Worm (Caenorhabditis elegans) whole organism, L1 larva: ENCODE measurements around the gene hlh-4.
A peak's percentile ranks its signal among the peaks of the same experiment; 100 is the strongest.

Source experiments
- C34B4.2 ChIP-seq: sonication (generic microtip); optimal IDR thresholded peaks from 2 replicates; lab custom pipeline; 2017; ENCODE audit warnings: mild to moderate bottlenecking, missing genetic modification characterization, missing compliant biosample characterization
- aha-1 ChIP-seq: fragments of 150-350 bp; optimal IDR thresholded peaks from 2 replicates; lab custom pipeline; 2014; ENCODE audit warnings: missing biosample characterization, missing genetic modification characterization
- aly-2 ChIP-seq: fragments of 150-350 bp; optimal IDR thresholded peaks from 2 replicates; lab custom pipeline; 2014; ENCODE audit warnings: missing biosample characterization, missing genetic modification characterization
- blmp-1 ChIP-seq: fragments of 150-350 bp; optimal IDR thresholded peaks from 2 replicates; lab custom pipeline; 2014; ENCODE audit warnings: missing biosample characterization, missing genetic modification characterization
- ceh-8 ChIP-seq: fragments of 200-800 bp; sonication (Bioruptor generic); optimal IDR thresholded peaks from 2 replicates; lab custom pipeline; 2018; ENCODE audit warnings: mild to moderate bottlenecking, missing genetic modification characterization, moderate library complexity, missing compliant biosample characterization
- ceh-82 ChIP-seq, 3 experiments: fragments of 150-350 bp in 1 of 3; sonication (generic microtip) in 2 of 3; optimal IDR thresholded peaks; 2 replicates each; lab custom pipeline; 2014 to 2017; ENCODE audit warnings: missing biosample characterization in 3 of 3, missing genetic modification characterization in 3 of 3
- ceh-90 ChIP-seq: sonication (generic microtip); optimal IDR thresholded peaks from 2 replicates; lab custom pipeline; 2016; ENCODE audit warnings: missing genetic modification characterization, missing compliant biosample characterization
- ces-1 ChIP-seq: fragments of 150-350 bp; optimal IDR thresholded peaks from 2 replicates; lab custom pipeline; 2014; ENCODE audit warnings: missing biosample characterization, missing genetic modification reagents, missing genetic modification characterization
- dsc-1 ChIP-seq: sonication (generic microtip); optimal IDR thresholded peaks from 2 replicates; lab custom pipeline; 2016; ENCODE audit warnings: mild to moderate bottlenecking, missing genetic modification characterization, missing compliant biosample characterization
- efl-1 ChIP-seq, 4 experiments: fragments of 150-350 bp; optimal IDR thresholded peaks in 3 of 4; peaks in 1 of 4; 1 replicate in 1 of 4; 2 replicates in 3 of 4; lab custom pipeline; 2014; ENCODE audit warnings: missing biosample characterization in 2 of 4, missing genetic modification characterization in 2 of 4, missing genetic modification reagents in 2 of 4
- egl-27 ChIP-seq, 2 experiments: fragments of 150-350 bp in 1 of 2; sonication (generic microtip); optimal IDR thresholded peaks; 3 replicates each; lab custom pipeline; 2017 to 2018; ENCODE audit warnings: missing biosample characterization in 2 of 2, missing genetic modification characterization in 2 of 2, missing genetic modification reagents in 2 of 2
- elt-2 ChIP-seq: sonication (generic microtip); optimal IDR thresholded peaks from 2 replicates; lab custom pipeline; 2016; ENCODE audit warnings: missing genetic modification characterization, mild to moderate bottlenecking, inconsistent platforms, missing compliant biosample characterization, missing genetic modification reagents
- ets-5 ChIP-seq: fragments of 200-800 bp; sonication (Bioruptor generic); IDR thresholded peaks from 2 replicates; pipeline ENCODE4 v1.3.6; 2022; ENCODE audit warnings: missing genetic modification characterization, missing compliant biosample characterization
- fkh-8 ChIP-seq: sonication (generic microtip); optimal IDR thresholded peaks from 2 replicates; lab custom pipeline; 2016; ENCODE audit warnings: mild to moderate bottlenecking, missing genetic modification characterization, missing compliant biosample characterization
- hlh-17 ChIP-seq: fragments of 200-800 bp; sonication (Bioruptor generic); optimal IDR thresholded peaks from 2 replicates; lab custom pipeline; 2018; ENCODE audit warnings: missing genetic modification characterization, mild to moderate bottlenecking, missing compliant biosample characterization, moderate library complexity, borderline replicate concordance
- hpl-2 ChIP-seq: fragments of 150-350 bp; optimal IDR thresholded peaks from 2 replicates; lab custom pipeline; 2014; ENCODE audit warnings: missing biosample characterization, missing genetic modification reagents, missing genetic modification characterization
- isw-1 ChIP-seq: fragments of 200-800 bp; sonication (Bioruptor generic); IDR thresholded peaks from 2 replicates; pipeline ENCODE4 v1.3.6; 2022; ENCODE audit warnings: missing genetic modification characterization, missing compliant biosample characterization
- jun-1 ChIP-seq: fragments of 150-350 bp; optimal IDR thresholded peaks from 2 replicates; lab custom pipeline; 2014; ENCODE audit warnings: missing biosample characterization, missing genetic modification reagents, missing genetic modification characterization
- lin-14 ChIP-seq: fragments of 200-800 bp; sonication (Bioruptor generic); optimal IDR thresholded peaks from 2 replicates; lab custom pipeline; 2018; ENCODE audit warnings: mild to moderate bottlenecking, missing genetic modification characterization, moderate library complexity, missing compliant biosample characterization
- lin-15B ChIP-seq: fragments of 150-350 bp; sonication (generic microtip); optimal IDR thresholded peaks from 3 replicates; lab custom pipeline; 2014; ENCODE audit warnings: missing biosample characterization, missing genetic modification characterization
- lir-3 ChIP-seq: sonication (generic microtip); optimal IDR thresholded peaks from 2 replicates; lab custom pipeline; 2016; ENCODE audit warnings: mild to moderate bottlenecking, missing genetic modification characterization, moderate library complexity, missing compliant biosample characterization; ENCODE audit not compliant: poor library complexity
- lsy-2 ChIP-seq, 2 experiments: fragments of 150-350 bp; optimal IDR thresholded peaks; 2 replicates each; lab custom pipeline; 2014; ENCODE audit warnings: missing biosample characterization in 2 of 2, missing genetic modification characterization in 2 of 2
- mab-9 ChIP-seq: fragments of 200-800 bp; sonication (Bioruptor generic); IDR thresholded peaks from 2 replicates; pipeline ENCODE4 v1.3.6; 2022; ENCODE audit warnings: missing genetic modification reagents, missing genetic modification characterization, missing compliant biosample characterization
- mef-2 ChIP-seq: fragments of 150-350 bp; optimal IDR thresholded peaks from 2 replicates; lab custom pipeline; 2014; ENCODE audit warnings: missing biosample characterization, missing genetic modification characterization
- mep-1 ChIP-seq: fragments of 150-350 bp; optimal IDR thresholded peaks from 2 replicates; lab custom pipeline; 2014; ENCODE audit warnings: missing biosample characterization, missing genetic modification characterization
- nhr-11 ChIP-seq: fragments of 150-350 bp; optimal IDR thresholded peaks from 2 replicates; lab custom pipeline; 2014; ENCODE audit warnings: missing biosample characterization, missing genetic modification characterization
- nhr-12 ChIP-seq: sonication (generic microtip); optimal IDR thresholded peaks from 2 replicates; lab custom pipeline; 2017; ENCODE audit warnings: missing biosample characterization, missing genetic modification characterization
- nhr-20 ChIP-seq: sonication (generic microtip); optimal IDR thresholded peaks from 2 replicates; lab custom pipeline; 2016; ENCODE audit warnings: mild to moderate bottlenecking, missing genetic modification characterization, missing compliant biosample characterization
- nhr-28 ChIP-seq: fragments of 150-350 bp; optimal IDR thresholded peaks from 2 replicates; lab custom pipeline; 2014; ENCODE audit warnings: missing biosample characterization, missing genetic modification characterization
- nhr-47 ChIP-seq: sonication (generic microtip); optimal IDR thresholded peaks from 2 replicates; lab custom pipeline; 2016; ENCODE audit warnings: mild to moderate bottlenecking, missing genetic modification characterization, moderate library complexity, missing compliant biosample characterization
- nhr-71 ChIP-seq: sonication (generic microtip); optimal IDR thresholded peaks from 2 replicates; lab custom pipeline; 2016; ENCODE audit warnings: mild to moderate bottlenecking, missing genetic modification characterization, moderate library complexity, missing compliant biosample characterization
- nhr-76 ChIP-seq: sonication (generic microtip); optimal IDR thresholded peaks from 2 replicates; lab custom pipeline; 2017; ENCODE audit warnings: missing biosample characterization, missing genetic modification characterization
- nhr-85 ChIP-seq: sonication (generic microtip); peaks from one replicate; lab custom pipeline; 2016; ENCODE audit warnings: missing genetic modification characterization, inconsistent platforms, missing compliant biosample characterization
- pqm-1 ChIP-seq: sonication (generic microtip); optimal IDR thresholded peaks from 3 replicates; lab custom pipeline; 2017; ENCODE audit warnings: missing biosample characterization, missing genetic modification characterization
- rnt-1 ChIP-seq: sonication (generic microtip); optimal IDR thresholded peaks from 2 replicates; lab custom pipeline; 2016; ENCODE audit warnings: mild to moderate bottlenecking, missing genetic modification characterization, moderate library complexity, missing compliant biosample characterization
- snpc-4 ChIP-seq: fragments of 150-350 bp; optimal IDR thresholded peaks from 2 replicates; lab custom pipeline; 2014; ENCODE audit warnings: missing biosample characterization, missing genetic modification characterization
- swsn-7 ChIP-seq: sonication (generic microtip); optimal IDR thresholded peaks from 2 replicates; lab custom pipeline; 2016; ENCODE audit warnings: missing genetic modification characterization, missing compliant biosample characterization
- tlp-1 ChIP-seq: fragments of 150-350 bp; optimal IDR thresholded peaks from 2 replicates; lab custom pipeline; 2014; ENCODE audit warnings: missing biosample characterization, missing genetic modification characterization
- unc-130 ChIP-seq: fragments of 150-350 bp; optimal IDR thresholded peaks from 2 replicates; lab custom pipeline; 2017; ENCODE audit warnings: missing biosample characterization, missing genetic modification characterization, inconsistent platforms
- unc-86 ChIP-seq: sonication (generic microtip); optimal IDR thresholded peaks from 2 replicates; lab custom pipeline; 2016; ENCODE audit warnings: missing genetic modification characterization, missing compliant biosample characterization
- unc-98 ChIP-seq: fragments of 200-800 bp; sonication (Bioruptor generic); IDR thresholded peaks from 2 replicates; pipeline ENCODE4 v1.3.6; 2022; ENCODE audit warnings: missing genetic modification characterization, missing compliant biosample characterization
- xbp-1 ChIP-seq: sonication (generic microtip); optimal IDR thresholded peaks from 2 replicates; lab custom pipeline; 2016; ENCODE audit warnings: missing genetic modification characterization, missing compliant biosample characterization
- zip-4 ChIP-seq: fragments of 200-800 bp; sonication (Bioruptor generic); optimal IDR thresholded peaks from 2 replicates; lab custom pipeline; 2018; ENCODE audit warnings: mild to moderate bottlenecking, missing genetic modification characterization, moderate library complexity, missing compliant biosample characterization
- ztf-11 ChIP-seq, 2 experiments: sonication (generic microtip); optimal IDR thresholded peaks; 2 replicates each; lab custom pipeline; 2016 to 2017; ENCODE audit warnings: missing genetic modification characterization in 2 of 2, missing biosample characterization in 1 of 2, missing compliant biosample characterization in 1 of 2
- ztf-4 ChIP-seq: fragments of 150-350 bp; optimal IDR thresholded peaks from 2 replicates; lab custom pipeline; 2014; ENCODE audit warnings: missing biosample characterization, missing genetic modification characterization

hlh-4 gene

DNA sequence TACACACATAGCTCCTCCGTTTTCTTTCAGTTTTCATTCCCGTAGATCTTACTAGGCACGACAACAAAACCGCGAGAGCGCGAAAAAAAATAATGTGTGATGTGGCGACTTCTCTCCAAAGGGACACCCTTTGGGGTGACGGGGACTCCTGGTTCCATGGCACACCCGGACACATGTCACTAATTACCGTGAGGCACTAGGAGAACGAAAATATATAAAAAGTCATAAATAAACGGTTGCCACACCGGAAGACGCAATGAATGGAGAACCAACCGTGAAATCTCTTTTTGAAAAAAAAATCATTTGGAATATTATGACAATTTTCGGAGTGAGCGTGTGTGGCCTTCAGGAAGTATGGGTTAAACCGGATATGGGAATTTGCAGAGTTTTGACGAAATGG, 8.4 kb downstream of the hlh-4 start:
- TF ChIP-seq dsc-1 (tag; lab: Kevin White, UChicago) (peak; percentile 53), efl-1 (optimal IDR thresholded peaks at IDR 0.05; lab: Kevin White, UChicago) (no peak), efl-1 (GFP tag; optimal IDR thresholded peaks at IDR 0.05 in 1 of 2; lab: Kevin White, UChicago) (peak in 1 of 2 experiments; percentile 42), hpl-2 (GFP tag; lab: Kevin White, UChicago) (no peak), C34B4.2 (tag; lab: Kevin White, UChicago) (no peak), ztf-4 (tag; lab: Kevin White, UChicago) (no peak)
- TF ChIP-seq, all 84 proteins: peak for 2

DNA sequence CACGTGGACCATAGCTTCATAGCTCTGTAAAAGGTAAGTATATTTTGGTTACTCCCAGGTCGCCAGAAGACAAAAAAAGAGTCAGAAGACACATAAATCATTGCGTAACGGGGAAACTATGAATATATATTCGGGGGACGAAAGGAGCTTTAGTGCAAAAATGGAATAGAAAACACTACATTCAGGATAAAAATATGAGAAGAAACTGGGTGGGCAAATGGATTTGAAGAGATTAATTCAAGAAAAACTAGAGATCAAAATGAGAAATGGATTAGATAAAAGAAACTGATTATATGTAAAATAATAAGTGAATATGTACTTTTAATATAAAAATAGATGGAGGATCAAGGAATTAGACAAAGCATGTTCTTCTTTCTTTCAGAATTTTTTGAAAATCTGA, 11.4 kb downstream of the hlh-4 start, which contains the start of gene C07A9.12:
C07A9.12 (minus strand) TSS at position 101 of the 400 bp plus-strand sequence.
- peak; percentile 3 for TF ChIP-seq dsc-1 (tag; lab: Kevin White, UChicago)
- no peak for TF ChIP-seq nhr-71

- TF ChIP-seq isw-1 (GFP tag; lab: Robert Waterston, UW) (no peak), lsy-2 (tag; optimal IDR thresholded peaks at IDR 0.05; lab: Kevin White, UChicago) (no peak), nhr-20 (tag; lab: Kevin White, UChicago) (no peak), hlh-17 (no peak), rnt-1 (no peak), lin-14 (GFP tag; lab: Kevin White, UChicago) (no peak), egl-27 (tag; optimal IDR thresholded peaks at IDR 0.05; lab: Kevin White, UChicago) (no peak), ces-1 (no peak), unc-86 (tag; lab: Kevin White, UChicago) (no peak), fkh-8 (tag; lab: Kevin White, UChicago) (no peak), lin-15B (tag; lab: Kevin White, UChicago) (no peak), nhr-71 (no peak), mep-1 (tag; lab: Kevin White, UChicago) (no peak), jun-1 (tag; lab: Kevin White, UChicago) (no peak), efl-1 (optimal IDR thresholded peaks at IDR 0.05; lab: Kevin White, UChicago) (no peak), efl-1 (GFP tag; optimal IDR thresholded peaks at IDR 0.05 in 1 of 2; lab: Kevin White, UChicago) (no peak)
These were observed 13.7 kb downstream of the hlh-4 start, which contains the start of gene clec-162 for ce11 chrIII:9725114-9725513. clec-162 (minus strand) TSS chrIII:9725214.

ce11 chrIII:9721991-9722390, 16.9 kb downstream of the hlh-4 start:
- TF ChIP-seq ztf-11 (tag; optimal IDR thresholded peaks at IDR 0.05; lab: Kevin White, UChicago): no peak
- no peak for TF ChIP-seq efl-1 (optimal IDR thresholded peaks at IDR 0.05; lab: Kevin White, UChicago)
- no peak for TF ChIP-seq efl-1 (GFP tag; optimal IDR thresholded peaks at IDR 0.05 in 1 of 2; lab: Kevin White, UChicago)
- peak; percentile 5 for TF ChIP-seq nhr-20 (tag; lab: Kevin White, UChicago)
- TF ChIP-seq nhr-71: peak; percentile 8
- TF ChIP-seq nhr-28 (tag; lab: Kevin White, UChicago): no peak
- TF ChIP-seq nhr-76 (tag; lab: Kevin White, UChicago): no peak
- no peak for TF ChIP-seq lir-3
- TF ChIP-seq xbp-1: no peak
- TF ChIP-seq ceh-8 (GFP tag; lab: Kevin White, UChicago): no peak
- TF ChIP-seq mab-9: no peak
- no peak for TF ChIP-seq blmp-1 (tag; lab: Kevin White, UChicago)
- TF ChIP-seq unc-86 (tag; lab: Kevin White, UChicago): no peak
- no peak for TF ChIP-seq snpc-4 (tag; lab: Kevin White, UChicago)
- TF ChIP-seq pqm-1 (tag; lab: Kevin White, UChicago): peak; percentile 44
- no peak for TF ChIP-seq aha-1 (tag; lab: Kevin White, UChicago)
- peak; percentile 91 for TF ChIP-seq elt-2 (tag; lab: Kevin White, UChicago)
- no peak for TF ChIP-seq egl-27 (tag; optimal IDR thresholded peaks at IDR 0.05; lab: Kevin White, UChicago)
- no peak for TF ChIP-seq hlh-17
- TF ChIP-seq nhr-11 (tag; lab: Kevin White, UChicago): no peak
- no peak for TF ChIP-seq aly-2
- no peak for TF ChIP-seq swsn-7 (tag; lab: Kevin White, UChicago)
- no peak for TF ChIP-seq lin-14 (GFP tag; lab: Kevin White, UChicago)
- no peak for TF ChIP-seq unc-98 (GFP tag; lab: Robert Waterston, UW)
- no peak for TF ChIP-seq ceh-90 (tag; lab: Kevin White, UChicago)
- no peak for TF ChIP-seq ets-5
- TF ChIP-seq nhr-12 (tag; lab: Kevin White, UChicago): no peak
- no peak for TF ChIP-seq ces-1
- TF ChIP-seq mef-2 (tag; lab: Kevin White, UChicago): no peak
- no peak for TF ChIP-seq ceh-82 (tag; optimal IDR thresholded peaks at IDR 0.05; lab: Kevin White, UChicago)
- no peak for TF ChIP-seq nhr-85 (tag; lab: Kevin White, UChicago)
- no peak for TF ChIP-seq fkh-8 (tag; lab: Kevin White, UChicago)
- TF ChIP-seq rnt-1: no peak
- peak; percentile 59 for TF ChIP-seq tlp-1 (tag; lab: Kevin White, UChicago)
- no peak for TF ChIP-seq unc-130 (tag; lab: Kevin White, UChicago)
- TF ChIP-seq nhr-47 (tag; lab: Kevin White, UChicago): no peak
- TF ChIP-seq zip-4 (GFP tag; lab: Kevin White, UChicago): no peak
